Fruit fly (Drosophila melanogaster) whole organism, wandering third instar larva: ENCODE results near the gene CG15034.

Experiments
- Abd-B ChIP-seq: fragments of >200 bp; optimal IDR thresholded peaks from 2 replicates; lab custom pipeline; 2017; ENCODE audit warnings: missing biosample characterization, missing genetic modification characterization
- Hnf4 ChIP-seq: fragments of 200-800 bp; sonication (Bioruptor generic); optimal IDR thresholded peaks from 2 replicates; lab custom pipeline; 2016; ENCODE audit warnings: missing biosample characterization, mild to moderate bottlenecking, missing genetic modification characterization
- Myc ChIP-seq: fragments of >200 bp; optimal IDR thresholded peaks from 2 replicates; lab custom pipeline; 2017
- OdsH ChIP-seq: fragments of 200-800 bp; sonication (Bioruptor generic); optimal IDR thresholded peaks from 2 replicates; lab custom pipeline; 2016; ENCODE audit warnings: missing biosample characterization, mild to moderate bottlenecking, missing genetic modification characterization
- Sp1 ChIP-seq: fragments of 200-800 bp; sonication (Bioruptor generic); optimal IDR thresholded peaks from 3 replicates; lab custom pipeline; 2019; ENCODE audit warnings: missing biosample characterization, mild to moderate bottlenecking, missing genetic modification characterization, moderate library complexity
- Vsx2 ChIP-seq: fragments of 200-300, 225-300 bp; sonication (Bioruptor generic); optimal IDR thresholded peaks from 2 replicates; lab custom pipeline; 2018; ENCODE audit warnings: missing biosample characterization, missing genetic modification characterization; ENCODE audit not compliant: partially characterized antibody
- fru ChIP-seq: fragments of 200-800 bp; sonication (Bioruptor generic); optimal IDR thresholded peaks from 3 replicates; lab custom pipeline; 2016; ENCODE audit warnings: missing biosample characterization, mild to moderate bottlenecking, missing genetic modification characterization
- h ChIP-seq: fragments of 200-800 bp; sonication (Bioruptor generic); optimal IDR thresholded peaks from 3 replicates; lab custom pipeline; 2016; ENCODE audit warnings: missing biosample characterization, mild to moderate bottlenecking, missing genetic modification characterization
- jim ChIP-seq: fragments of 175-275, 200-325 bp; sonication (Bioruptor generic); optimal IDR thresholded peaks from 2 replicates; lab custom pipeline; 2016; ENCODE audit warnings: missing biosample characterization, mild to moderate bottlenecking, missing genetic modification characterization

DNA sequence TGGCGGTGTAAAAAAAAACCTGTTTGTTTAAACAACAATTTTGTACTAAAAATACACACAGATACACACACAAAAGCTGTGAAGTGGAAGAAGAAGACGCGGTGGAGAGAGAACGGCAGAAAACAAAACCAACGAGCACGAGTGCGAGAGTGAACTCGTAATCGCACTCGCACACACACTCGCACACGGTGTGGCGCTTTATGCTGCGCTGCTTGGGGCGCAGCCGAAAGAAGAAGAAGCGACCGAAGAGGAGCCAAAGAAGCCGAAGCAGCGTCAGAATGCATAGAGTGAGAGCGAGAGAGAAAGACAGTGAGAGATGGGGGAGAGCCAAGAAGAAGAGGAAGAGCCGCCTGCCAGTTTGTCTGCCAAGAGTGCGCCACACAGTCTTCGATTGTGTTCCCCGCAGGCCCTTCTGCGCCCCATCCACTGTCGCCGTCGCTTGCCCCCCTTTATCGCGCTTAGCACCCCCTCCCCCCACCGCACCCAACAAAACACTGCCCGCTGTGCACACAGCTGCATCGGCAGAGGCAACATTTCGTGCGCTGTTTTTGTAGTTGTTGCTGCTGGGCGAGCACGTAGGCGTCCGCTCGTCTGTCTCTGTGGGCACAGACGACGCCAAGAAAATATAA is 46.5 kb downstream of the CG15034 start:
- TF ChIP-seq Abd-B (GFP tag; lab: Kevin White, UChicago) (no peak), jim (GFP tag; lab: Kevin White, UChicago) (peak; percentile 80), Hnf4 (GFP tag; lab: Kevin White, UChicago) (peak; percentile 36), h (GFP tag; lab: Kevin White, UChicago) (peak; percentile 48), Vsx2 (no peak), fru (GFP tag; lab: Kevin White, UChicago) (peak; percentile 32), Myc (lab: Kevin White, UChicago) (no peak), OdsH (no peak), Sp1 (no peak)
